Fruit fly (Drosophila melanogaster) whole organism, embryonic: ENCODE results near the gene CG42390.

ENCODE experiments used
- Aef1 ChIP-seq: fragments of 200-800 bp; sonication (Bioruptor generic); IDR thresholded peaks from 3 replicates; pipeline ENCODE4 v1.3.6; 2022; ENCODE audit warnings: missing biosample characterization, missing genetic modification characterization
- BEAF-32 ChIP-seq: fragments of 200-800 bp; sonication (Bioruptor generic); optimal IDR thresholded peaks from 3 replicates; lab custom pipeline; 2017; ENCODE audit warnings: missing biosample characterization, missing genetic modification characterization, mild to moderate bottlenecking, moderate library complexity, missing genetic modification reagents
- CG10147 ChIP-seq: fragments of 200-800 bp; sonication (Bioruptor generic); optimal IDR thresholded peaks from 2 replicates; lab custom pipeline; 2019; ENCODE audit warnings: missing biosample characterization, mild to moderate bottlenecking, missing genetic modification characterization, moderate library complexity
- CG11093 ChIP-seq: fragments of 200-800 bp; sonication (Bioruptor generic); IDR thresholded peaks from 3 replicates; pipeline ENCODE4 v1.3.6; 2022; ENCODE audit warnings: missing biosample characterization, missing genetic modification characterization
- CG11398 ChIP-seq: fragments of 200-800 bp; sonication (Bioruptor generic); optimal IDR thresholded peaks from 2 replicates; lab custom pipeline; 2016; ENCODE audit warnings: missing biosample characterization, missing genetic modification characterization
- CG12219 ChIP-seq: fragments of 200-800 bp; sonication (Bioruptor generic); optimal IDR thresholded peaks from 3 replicates; lab custom pipeline; 2018; ENCODE audit warnings: missing biosample characterization, mild to moderate bottlenecking, missing genetic modification characterization
- CG12942 ChIP-seq: fragments of 200-800 bp; sonication (Bioruptor generic); optimal IDR thresholded peaks from 3 replicates; lab custom pipeline; 2016; ENCODE audit warnings: missing biosample characterization, missing genetic modification characterization
- CG13775 ChIP-seq: fragments of 200-800 bp; sonication (Bioruptor generic); optimal IDR thresholded peaks from 3 replicates; lab custom pipeline; 2017; ENCODE audit warnings: missing biosample characterization, mild to moderate bottlenecking, missing genetic modification characterization
- CG13894 ChIP-seq: fragments of 200-800 bp; sonication (Bioruptor generic); optimal IDR thresholded peaks from 3 replicates; lab custom pipeline; 2018; ENCODE audit warnings: missing biosample characterization, mild to moderate bottlenecking, missing genetic modification characterization, moderate library complexity
- CG15073 ChIP-seq: fragments of 200-800 bp; sonication (Bioruptor generic); optimal IDR thresholded peaks from 2 replicates; lab custom pipeline; 2016; ENCODE audit warnings: missing biosample characterization, missing genetic modification characterization
- CG1529 ChIP-seq: fragments of 200-800 bp; sonication (Bioruptor generic); optimal IDR thresholded peaks from 3 replicates; lab custom pipeline; 2018; ENCODE audit warnings: missing biosample characterization, missing genetic modification characterization
- CG1602 ChIP-seq: fragments of 200-800 bp; sonication (Bioruptor generic); optimal IDR thresholded peaks from 3 replicates; lab custom pipeline; 2016; ENCODE audit warnings: missing biosample characterization, missing genetic modification characterization
- CG16813 ChIP-seq: fragments of 200-800 bp; sonication (Bioruptor generic); IDR thresholded peaks from 3 replicates; pipeline ENCODE4 v1.3.6; 2022; ENCODE audit warnings: missing biosample characterization, missing genetic modification characterization; ENCODE audit not compliant: partially characterized antibody
- CG17568 ChIP-seq: fragments of 200-800 bp; sonication (Bioruptor generic); optimal IDR thresholded peaks from 2 replicates; lab custom pipeline; 2018; ENCODE audit warnings: missing biosample characterization, mild to moderate bottlenecking, missing genetic modification characterization, moderate library complexity
- CG17829 ChIP-seq: fragments of 200-800 bp; optimal IDR thresholded peaks from 2 replicates; lab custom pipeline; 2019; ENCODE audit warnings: missing biosample characterization, mild to moderate bottlenecking, missing genetic modification characterization, moderate library complexity
- CG2120 ChIP-seq: fragments of 200-800 bp; sonication (Bioruptor generic); optimal IDR thresholded peaks from 3 replicates; lab custom pipeline; 2016; ENCODE audit warnings: missing biosample characterization, missing genetic modification characterization
- CG3065 ChIP-seq: fragments of 200-800 bp; sonication (Bioruptor generic); optimal IDR thresholded peaks from 2 replicates; lab custom pipeline; 2016; ENCODE audit warnings: missing biosample characterization, missing genetic modification characterization
- CG32532 ChIP-seq: fragments of 200-800 bp; sonication (Bioruptor generic); IDR thresholded peaks from 2 replicates; pipeline ENCODE4 v1.3.6; 2022; ENCODE audit warnings: missing biosample characterization, missing genetic modification characterization
- CG4404 ChIP-seq: fragments of 200-800 bp; sonication (Bioruptor generic); IDR thresholded peaks from 2 replicates; pipeline ENCODE4 v1.3.6; 2022; ENCODE audit warnings: missing biosample characterization, missing genetic modification characterization
- CG5953 ChIP-seq: fragments of 200-800 bp; sonication (Bioruptor generic); IDR thresholded peaks from 2 replicates; pipeline ENCODE4 v1.3.6; 2022; ENCODE audit warnings: missing biosample characterization, missing genetic modification characterization
- CG6765 ChIP-seq: fragments of 200-800 bp; sonication (Bioruptor generic); optimal IDR thresholded peaks from 3 replicates; lab custom pipeline; 2017; ENCODE audit warnings: missing biosample characterization, mild to moderate bottlenecking, missing genetic modification characterization
- CG7745 ChIP-seq: fragments of 200-800 bp; sonication (Bioruptor generic); optimal IDR thresholded peaks from 2 replicates; lab custom pipeline; 2018; ENCODE audit warnings: missing biosample characterization, mild to moderate bottlenecking, missing genetic modification characterization, moderate library complexity
- CG8388 ChIP-seq: fragments of 200-800 bp; sonication (Bioruptor generic); optimal IDR thresholded peaks from 2 replicates; lab custom pipeline; 2019; ENCODE audit warnings: missing biosample characterization, mild to moderate bottlenecking, missing genetic modification characterization, moderate library complexity
- CG8478 ChIP-seq: fragments of >200 bp; optimal IDR thresholded peaks from 2 replicates; lab custom pipeline; 2018
- CG9876 ChIP-seq: fragments of 200-800 bp; sonication (Bioruptor generic); optimal IDR thresholded peaks from 2 replicates; lab custom pipeline; 2016; ENCODE audit warnings: missing biosample characterization, missing genetic modification characterization
- Deaf1 ChIP-seq: fragments of 200-800 bp; optimal IDR thresholded peaks from 3 replicates; lab custom pipeline; 2019; ENCODE audit warnings: missing biosample characterization, mild to moderate bottlenecking, missing genetic modification characterization, moderate library complexity
- Elba2 ChIP-seq: fragments of 200-800 bp; sonication (Bioruptor generic); optimal IDR thresholded peaks from 3 replicates; lab custom pipeline; 2016; ENCODE audit warnings: missing biosample characterization, missing genetic modification characterization
- Ets65A ChIP-seq: fragments of 200-800 bp; sonication (Bioruptor generic); peaks from one replicate; lab custom pipeline; 2016; ENCODE audit warnings: missing biosample characterization, missing genetic modification characterization
- HLH3B ChIP-seq: fragments of 200-800 bp; sonication (Bioruptor generic); IDR thresholded peaks from 2 replicates; pipeline ENCODE4 v1.3.6; 2022; ENCODE audit warnings: missing biosample characterization, missing genetic modification characterization
- Med ChIP-seq: fragments of 200-800 bp; sonication (Bioruptor generic); peaks from one replicate; lab custom pipeline; 2016; ENCODE audit warnings: missing biosample characterization, missing genetic modification characterization, mild to moderate bottlenecking, inconsistent platforms, moderate library complexity
- Neu2 ChIP-seq: fragments of 200-800 bp; sonication (Bioruptor generic); optimal IDR thresholded peaks from 3 replicates; lab custom pipeline; 2016; ENCODE audit warnings: missing biosample characterization, missing genetic modification characterization, borderline replicate concordance
- Scr ChIP-seq: fragments of 200-800 bp; sonication (Bioruptor generic); IDR thresholded peaks from 2 replicates; pipeline ENCODE4 v1.3.6; 2022; ENCODE audit warnings: missing biosample characterization, missing genetic modification characterization; ENCODE audit not compliant: partially characterized antibody
- amos ChIP-seq: fragments of 200-800 bp; sonication (Bioruptor generic); IDR thresholded peaks from 2 replicates; pipeline ENCODE4 v1.3.6; 2022; ENCODE audit warnings: missing biosample characterization, missing genetic modification characterization; ENCODE audit not compliant: partially characterized antibody
- ap ChIP-seq: fragments of 200-800 bp; sonication (Bioruptor generic); IDR thresholded peaks from 2 replicates; pipeline ENCODE4 v1.3.6; 2022; ENCODE audit warnings: missing biosample characterization, missing genetic modification characterization
- chif ChIP-seq, 2 experiments: fragments of 200-800 bp; sonication (Bioruptor generic); optimal IDR thresholded peaks; 3 replicates each; lab custom pipeline; 2016; ENCODE audit warnings: missing biosample characterization in 2 of 2, missing genetic modification characterization in 2 of 2
- ci ChIP-seq: fragments of 200-800 bp; sonication (Bioruptor generic); IDR thresholded peaks from 3 replicates; pipeline ENCODE4 v1.3.6; 2022; ENCODE audit warnings: missing biosample characterization, missing genetic modification characterization
- corto ChIP-seq: fragments of 200-800 bp; sonication (Bioruptor generic); optimal IDR thresholded peaks from 2 replicates; lab custom pipeline; 2016; ENCODE audit warnings: missing biosample characterization, mild to moderate bottlenecking, missing genetic modification characterization, moderate library complexity
- crol ChIP-seq: fragments of 200-800 bp; sonication (Bioruptor generic); IDR thresholded peaks from 2 replicates; pipeline ENCODE4 v1.3.6; 2022; ENCODE audit warnings: missing biosample characterization, missing genetic modification characterization
- ems ChIP-seq: fragments of 200-800 bp; sonication (Bioruptor generic); optimal IDR thresholded peaks from 3 replicates; lab custom pipeline; 2016; ENCODE audit warnings: missing biosample characterization, missing genetic modification characterization
- lbe ChIP-seq: fragments of 200-800 bp; sonication (Bioruptor generic); optimal IDR thresholded peaks from 2 replicates; lab custom pipeline; 2016; ENCODE audit warnings: missing biosample characterization, mild to moderate bottlenecking, missing genetic modification characterization
- lmd ChIP-seq: fragments of 200-800 bp; sonication (Bioruptor generic); IDR thresholded peaks from 2 replicates; pipeline ENCODE4 v1.3.6; 2022; ENCODE audit warnings: missing biosample characterization, missing genetic modification characterization
- lov ChIP-seq, 2 experiments: fragments of 200-800 bp in 1 of 2; fragments of >200 bp in 1 of 2; sonication (Bioruptor generic) in 1 of 2; IDR thresholded peaks in 1 of 2; optimal IDR thresholded peaks in 1 of 2; 2 replicates in 1 of 2; 3 replicates in 1 of 2; pipeline versions ENCODE4 v1.3.6 to Lab custom; 2017 to 2022; ENCODE audit warnings: missing biosample characterization in 1 of 2, missing genetic modification characterization in 1 of 2
- mirr ChIP-seq: fragments of 200-800 bp; sonication (Bioruptor generic); optimal IDR thresholded peaks from 3 replicates; lab custom pipeline; 2018; ENCODE audit warnings: missing biosample characterization, mild to moderate bottlenecking, missing genetic modification characterization
- pros ChIP-seq: fragments of 200-800 bp; sonication (Bioruptor generic); optimal IDR thresholded peaks from 3 replicates; lab custom pipeline; 2019; ENCODE audit warnings: missing biosample characterization, mild to moderate bottlenecking, missing genetic modification characterization, moderate library complexity
- sima ChIP-seq: fragments of 200-800 bp; sonication (Bioruptor generic); optimal IDR thresholded peaks from 2 replicates; lab custom pipeline; 2016; ENCODE audit warnings: missing biosample characterization, missing genetic modification characterization
- slou ChIP-seq: fragments of 200-800 bp; sonication (Bioruptor generic); optimal IDR thresholded peaks from 3 replicates; lab custom pipeline; 2016; ENCODE audit warnings: missing biosample characterization, missing genetic modification characterization
- ssp ChIP-seq: fragments of 200-800 bp; sonication (Bioruptor generic); IDR thresholded peaks from 2 replicates; pipeline ENCODE4 v1.3.6; 2022; ENCODE audit warnings: missing biosample characterization, missing genetic modification characterization
- sug ChIP-seq: fragments of 200-800 bp; optimal IDR thresholded peaks from 2 replicates; lab custom pipeline; 2019; ENCODE audit warnings: missing biosample characterization, mild to moderate bottlenecking, missing genetic modification characterization, moderate library complexity
- ttk ChIP-seq: fragments of 200-800 bp; sonication (Bioruptor generic); IDR thresholded peaks from 2 replicates; pipeline ENCODE4 v2.1.2; 2022; ENCODE audit warnings: missing biosample characterization, missing genetic modification characterization

The CG42390 gene

DNA sequence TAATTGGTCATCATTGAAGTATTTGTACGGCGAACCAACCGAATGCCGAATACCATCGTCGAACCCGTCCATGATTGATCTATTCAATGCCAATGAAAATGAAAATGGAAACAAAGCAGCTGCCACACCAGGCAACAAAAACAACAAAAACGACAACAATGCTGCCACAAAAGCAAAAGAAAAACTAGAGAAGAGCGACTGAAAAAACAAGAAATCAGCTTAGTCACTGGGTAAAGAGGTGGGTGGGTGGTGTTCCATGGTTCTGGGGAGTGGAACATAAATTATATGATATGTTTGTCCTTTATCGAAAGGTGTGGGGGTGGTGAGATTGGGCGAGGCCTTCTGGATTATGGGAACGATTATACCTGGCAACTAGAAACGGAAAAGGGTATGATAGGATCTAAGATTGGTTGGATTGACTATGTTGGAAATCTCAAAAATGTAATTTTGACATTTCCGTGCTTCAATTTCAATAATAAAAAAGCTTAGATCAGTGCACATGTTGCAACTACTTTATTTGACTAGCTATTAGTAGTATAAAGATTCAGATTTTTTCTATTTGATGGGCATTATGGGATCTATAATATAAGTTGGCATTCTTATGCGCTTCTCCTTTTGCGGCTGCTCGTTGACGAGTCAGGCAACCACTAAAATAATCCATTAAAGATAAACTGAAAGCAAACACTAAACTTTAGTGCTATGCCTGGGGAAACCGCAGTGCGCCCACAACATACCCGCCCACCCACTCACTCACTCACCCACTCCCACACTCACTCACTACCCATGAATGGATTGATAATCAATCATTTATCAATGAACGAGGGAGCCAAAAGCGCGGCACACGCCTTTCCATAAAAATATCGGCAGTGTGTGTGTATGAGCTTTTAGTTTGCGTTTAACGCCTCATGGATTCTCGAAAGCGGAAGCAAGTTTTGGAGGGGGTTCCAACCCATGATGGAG lies 52.9 kb downstream of the CG42390 start (continued):
- no peak for TF ChIP-seq Neu2
- no peak for TF ChIP-seq CG2120 (GFP tag; lab: Kevin White, UChicago)
- TF ChIP-seq CG13894 (tag; lab: Kevin White, UChicago), result no peak
- no peak for TF ChIP-seq pros (GFP tag; lab: Kevin White, UChicago)
- TF ChIP-seq Elba2 (GFP tag; lab: Kevin White, UChicago), result no peak
- no peak for TF ChIP-seq CG1602
- no peak for TF ChIP-seq ems (GFP tag; lab: Kevin White, UChicago)
- TF ChIP-seq HLH3B (GFP tag; lab: Robert Waterston, UW), result 0 out of 2 replicates have a peak, but pooled peaks have one; percentile 25
- TF ChIP-seq CG13775, result no peak
- peak; percentile 0 for TF ChIP-seq CG12219 (GFP tag; lab: Kevin White, UChicago)
- TF ChIP-seq CG3065 (GFP tag; lab: Kevin White, UChicago), result no peak
- no peak for TF ChIP-seq amos (GFP tag; lab: Robert Waterston, UW)
- peak; percentile 7 for TF ChIP-seq sug (tag; lab: Kevin White, UChicago)
- TF ChIP-seq slou, result no peak
- no peak for TF ChIP-seq CG1529
- TF ChIP-seq CG7745 (tag; lab: Kevin White, UChicago), result no peak
- no peak for TF ChIP-seq crol (GFP tag; lab: Robert Waterston, UW)
- peak; percentile 45 for TF ChIP-seq lmd (GFP tag; lab: Robert Waterston, UW)
- TF ChIP-seq lov (optimal IDR thresholded peaks at IDR 0.05; lab: Kevin White, UChicago), result no peak
- no peak for TF ChIP-seq lov (GFP tag; IDR thresholded peaks at IDR 0.05; lab: Robert Waterston, UW)
- no peak for TF ChIP-seq CG17568 (GFP tag; lab: Kevin White, UChicago)
- TF ChIP-seq Ets65A, result no peak
- 0 out of 3 replicates have a peak, but pooled peaks have one; percentile 18 for TF ChIP-seq CG11093
- TF ChIP-seq CG8388 (GFP tag; lab: Kevin White, UChicago), result peak; percentile 4
- peak; percentile 20 for TF ChIP-seq CG17829 (tag; lab: Kevin White, UChicago)
- no peak for TF ChIP-seq CG5953 (GFP tag; lab: Robert Waterston, UW)
- no peak for TF ChIP-seq CG10147 (GFP tag; lab: Kevin White, UChicago)
- no peak for TF ChIP-seq lbe
- TF ChIP-seq BEAF-32 (GFP tag; lab: Kevin White, UChicago), result no peak
- TF ChIP-seq CG16813 (GFP tag; lab: Robert Waterston, UW), result no peak
- no peak for TF ChIP-seq CG9876
- TF ChIP-seq ap (GFP tag; lab: Robert Waterston, UW), result no peak
- no peak for TF ChIP-seq CG15073
- 0 out of 2 replicates have a peak, but pooled peaks have one; percentile 10 for TF ChIP-seq ttk (GFP tag; lab: Robert Waterston, UW)
- TF ChIP-seq CG4404 (GFP tag; lab: Robert Waterston, UW), result no peak
- TF ChIP-seq CG6765, result no peak
- no peak for TF ChIP-seq CG11398
- TF ChIP-seq corto (GFP tag; lab: Kevin White, UChicago), result no peak
- 0 out of 3 replicates have a peak, but pooled peaks have one; percentile 42 for TF ChIP-seq ci (GFP tag; lab: Robert Waterston, UW)
- peak; percentile 23 for TF ChIP-seq Med (GFP tag; lab: Kevin White, UChicago)
- no peak for TF ChIP-seq Aef1 (GFP tag; lab: Robert Waterston, UW)
- no peak for TF ChIP-seq CG8478 (lab: Kevin White, UChicago)
- no peak for TF ChIP-seq Deaf1 (tag; lab: Kevin White, UChicago)
- TF ChIP-seq Scr (GFP tag; lab: Robert Waterston, UW), result no peak
- TF ChIP-seq mirr (GFP tag; lab: Kevin White, UChicago), result no peak
- no peak for TF ChIP-seq sima (GFP tag; lab: Kevin White, UChicago)
- TF ChIP-seq chif (GFP tag; optimal IDR thresholded peaks at IDR 0.05; lab: Kevin White, UChicago), result peak in 1 of 2 experiments; percentile 18
- TF ChIP-seq CG12942, result no peak
- TF ChIP-seq CG32532 (GFP tag; lab: Robert Waterston, UW), result no peak
- TF ChIP-seq ssp (GFP tag; lab: Robert Waterston, UW), result 0 out of 2 replicates have a peak, but pooled peaks have one; percentile 18
